Worm (Caenorhabditis elegans) whole organism, early embryonic: ENCODE measurements around the gene F15A4.5.

Source experiments
- F13C5.2 ChIP-seq: sonication (generic microtip); optimal IDR thresholded peaks from 2 replicates; lab custom pipeline; 2017; ENCODE audit warnings: mild to moderate bottlenecking, missing genetic modification characterization, inconsistent platforms, missing compliant biosample characterization
- aly-1 ChIP-seq: sonication (generic microtip); optimal IDR thresholded peaks from 2 replicates; lab custom pipeline; 2016; ENCODE audit warnings: missing genetic modification characterization, missing compliant biosample characterization
- ama-1 ChIP-seq: fragments of 150-350 bp; optimal IDR thresholded peaks from 2 replicates; lab custom pipeline; 2014
- ceh-36 ChIP-seq: sonication (generic microtip); optimal IDR thresholded peaks from 2 replicates; lab custom pipeline; 2016; ENCODE audit warnings: missing genetic modification characterization, inconsistent platforms, missing compliant biosample characterization
- hmbx-1 ChIP-seq: sonication (generic microtip); optimal IDR thresholded peaks from 2 replicates; lab custom pipeline; 2016; ENCODE audit warnings: mild to moderate bottlenecking, missing genetic modification characterization, missing compliant biosample characterization
- hmg-4 ChIP-seq: fragments of 200-800 bp; sonication (Bioruptor generic); optimal IDR thresholded peaks from 2 replicates; lab custom pipeline; 2018; ENCODE audit warnings: mild to moderate bottlenecking, missing genetic modification characterization, missing compliant biosample characterization
- hnd-1 ChIP-seq: sonication (generic microtip); optimal IDR thresholded peaks from 2 replicates; lab custom pipeline; 2016; ENCODE audit warnings: missing genetic modification characterization, missing compliant biosample characterization
- pes-1 ChIP-seq: fragments of 200-800 bp; sonication (Bioruptor generic); IDR thresholded peaks from 2 replicates; pipeline ENCODE4 v1.3.6; 2022; ENCODE audit warnings: missing genetic modification reagents, missing genetic modification characterization, missing compliant biosample characterization
- scrt-1 ChIP-seq: fragments of 200-800 bp; sonication (Bioruptor generic); IDR thresholded peaks from 2 replicates; pipeline ENCODE4 v1.3.6; 2022; ENCODE audit warnings: missing genetic modification characterization, missing compliant biosample characterization
- tra-4 ChIP-seq: sonication (generic microtip); optimal IDR thresholded peaks from 2 replicates; lab custom pipeline; 2017; ENCODE audit warnings: missing genetic modification characterization, missing compliant biosample characterization

ce11 chrII:12481645-12482044, 10.6 kb upstream of the F15A4.5 start:
- TF ChIP-seq hmg-4 (GFP tag; lab: Kevin White, UChicago) (no peak), tra-4 (tag; lab: Kevin White, UChicago) (no peak), F13C5.2 (tag; lab: Kevin White, UChicago) (no peak), scrt-1 (GFP tag; lab: Robert Waterston, UW) (no peak), aly-1 (tag; lab: Kevin White, UChicago) (no peak), ama-1 (no peak), ceh-36 (tag; lab: Kevin White, UChicago) (no peak), hmbx-1 (tag; lab: Kevin White, UChicago) (no peak), hnd-1 (tag; lab: Kevin White, UChicago) (no peak), pes-1 (GFP tag; lab: Robert Waterston, UW) (no peak)
